Worm (Caenorhabditis elegans): Measurements from ENCODE around the gene M151.1.

The M151.1 gene

ce11 chrII:3682770-3683234, 41.5 kb downstream of the M151.1 start, which contains the start of gene F19B10.1 (continued):
- TF ChIP-seq sma-9 (GFP tag; optimal IDR thresholded peaks at IDR 0.05) (peak; percentile 80), sma-9 (tag; optimal IDR thresholded peaks at IDR 0.05) (no peak), sma-3 (GFP tag; optimal IDR thresholded peaks at IDR 0.05) (peak; percentile 72)

DNA sequence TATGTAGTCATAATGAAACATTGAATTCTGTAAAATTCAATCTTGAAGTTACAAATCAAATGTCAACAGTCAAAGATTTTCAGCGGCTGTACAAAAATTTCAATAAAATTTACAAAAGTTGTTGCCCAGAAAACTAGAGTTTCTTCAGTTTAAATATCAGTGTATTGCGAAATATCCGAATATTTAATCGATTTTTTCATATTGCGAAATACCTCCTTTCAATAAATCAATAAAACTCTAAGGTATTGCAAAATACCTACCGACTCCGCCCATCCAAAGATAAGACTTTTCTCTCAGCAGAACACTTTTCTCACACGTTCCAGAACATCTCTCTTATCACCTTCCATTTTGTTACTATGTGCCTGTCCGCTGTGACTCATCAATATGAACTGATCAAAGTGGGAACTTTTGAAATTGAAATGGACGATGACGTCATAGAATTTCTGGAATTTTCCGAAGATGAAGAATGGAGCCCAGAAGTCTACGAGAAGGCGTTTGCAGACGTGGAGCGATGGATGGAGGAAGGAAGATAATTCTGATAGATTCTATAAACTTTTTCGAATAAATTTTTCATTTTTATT, 43.3 kb downstream of the M151.1 start:
- no peak for TF ChIP-seq ceh-82 (tag; optimal IDR thresholded peaks at IDR 0.05)
- TF ChIP-seq mbf-1 (tag; optimal IDR thresholded peaks at IDR 0.05) = no peak
- TF ChIP-seq fos-1 (tag; optimal IDR thresholded peaks at IDR 0.05) = peak; percentile 44
- TF ChIP-seq nhr-6 (tag; optimal IDR thresholded peaks at IDR 0.05) = no peak
- TF ChIP-seq unc-55 (GFP tag; optimal IDR thresholded peaks at IDR 0.05) = peak; percentile 37
- TF ChIP-seq ZK546.5 (tag; optimal IDR thresholded peaks at IDR 0.05) = no peak

- TF ChIP-seq unc-62 (GFP tag; optimal IDR thresholded peaks at IDR 0.05) (no peak), snpc-4 (tag; optimal IDR thresholded peaks at IDR 0.05) (no peak), dmd-4 (tag; optimal IDR thresholded peaks at IDR 0.05) (no peak), ZK546.5 (tag; optimal IDR thresholded peaks at IDR 0.05) (no peak), gmeb-1 (tag; optimal IDR thresholded peaks at IDR 0.05) (no peak), ceh-82 (tag; optimal IDR thresholded peaks at IDR 0.05) (no peak), Y55F3AM.14 (GFP tag; optimal IDR thresholded peaks at IDR 0.05) (no peak), zag-1 (tag; optimal IDR thresholded peaks at IDR 0.05) (no peak), mdl-1 (tag; optimal IDR thresholded peaks at IDR 0.05) (no peak), nhr-129 (tag; optimal IDR thresholded peaks at IDR 0.05) (no peak), elt-3 (tag; optimal IDR thresholded peaks at IDR 0.05) (no peak), nhr-12 (tag; optimal IDR thresholded peaks at IDR 0.05) (no peak), F13H6.1 (tag; optimal IDR thresholded peaks at IDR 0.05) (no peak)
These were observed 47.0 kb downstream of the M151.1 start, which contains the start of gene ifas-1 for ce11 chrII:3688333-3688732. Gene ifas-1, minus strand, starts transcription at chrII:3688719.

DNA sequence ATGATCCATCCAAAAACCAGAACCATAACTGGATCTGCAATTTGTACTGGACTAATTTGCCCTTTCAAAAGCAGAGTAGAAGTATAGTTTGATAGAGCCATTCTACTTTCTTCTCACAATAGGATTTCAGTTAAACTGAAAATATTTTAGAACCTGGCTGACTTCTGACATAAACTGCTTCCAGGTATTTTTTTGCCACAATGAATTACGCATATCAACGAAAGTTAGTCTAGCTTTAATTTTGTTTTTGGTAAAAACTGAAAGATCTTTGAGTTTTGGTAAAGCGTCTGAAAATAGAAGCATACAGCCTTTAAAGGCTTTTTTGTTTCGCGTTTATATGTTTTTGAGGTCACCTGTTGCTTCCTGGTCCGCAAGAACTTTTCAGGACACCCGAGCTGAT, 49.3 kb downstream of the M151.1 start, which contains the start of gene srx-101:
TSS of gene srx-101 (minus strand) at position 101 of the 400 bp plus-strand sequence.
- TF ChIP-seq elt-1 (tag; optimal IDR thresholded peaks at IDR 0.05) = no peak
- no peak for TF ChIP-seq nhr-6 (tag; optimal IDR thresholded peaks at IDR 0.05)
- TF ChIP-seq snpc-4 (tag; optimal IDR thresholded peaks at IDR 0.05) = no peak
- TF ChIP-seq F13H6.1 (tag; optimal IDR thresholded peaks at IDR 0.05) = no peak
- no peak for TF ChIP-seq nhr-12 (tag; optimal IDR thresholded peaks at IDR 0.05)
- no peak for TF ChIP-seq mbf-1 (tag; optimal IDR thresholded peaks at IDR 0.05)
- TF ChIP-seq alr-1 (tag; optimal IDR thresholded peaks at IDR 0.05) = no peak
- no peak for TF ChIP-seq nhr-25 (tag; optimal IDR thresholded peaks at IDR 0.05)
- no peak for TF ChIP-seq unc-55 (GFP tag; optimal IDR thresholded peaks at IDR 0.05)
- no peak for TF ChIP-seq ZK546.5 (tag; optimal IDR thresholded peaks at IDR 0.05)
- TF ChIP-seq nhr-23 (tag; optimal IDR thresholded peaks at IDR 0.05) = no peak
- TF ChIP-seq nhr-21 (tag; optimal IDR thresholded peaks at IDR 0.05) = no peak
- no peak for TF ChIP-seq ztf-4 (tag; optimal IDR thresholded peaks at IDR 0.05)
- TF ChIP-seq lsy-2 (tag; optimal IDR thresholded peaks at IDR 0.05) = no peak
- TF ChIP-seq egl-27 (tag; optimal IDR thresholded peaks at IDR 0.05) = no peak
- no peak for TF ChIP-seq fos-1 (tag; optimal IDR thresholded peaks at IDR 0.05)
- TF ChIP-seq sma-3 (GFP tag; optimal IDR thresholded peaks at IDR 0.05) = no peak
- no peak for TF ChIP-seq unc-62 (GFP tag; optimal IDR thresholded peaks at IDR 0.05)
- TF ChIP-seq ztf-1 (GFP tag; conservative IDR thresholded peaks at IDR 0.05) = no peak
- TF ChIP-seq blmp-1 (tag; optimal IDR thresholded peaks at IDR 0.05; ENCODE audit: insufficient read depth) = no peak
